Fruit fly (Drosophila melanogaster): Measurements from ENCODE around the gene CG12229.

The CG12229 gene

DNA sequence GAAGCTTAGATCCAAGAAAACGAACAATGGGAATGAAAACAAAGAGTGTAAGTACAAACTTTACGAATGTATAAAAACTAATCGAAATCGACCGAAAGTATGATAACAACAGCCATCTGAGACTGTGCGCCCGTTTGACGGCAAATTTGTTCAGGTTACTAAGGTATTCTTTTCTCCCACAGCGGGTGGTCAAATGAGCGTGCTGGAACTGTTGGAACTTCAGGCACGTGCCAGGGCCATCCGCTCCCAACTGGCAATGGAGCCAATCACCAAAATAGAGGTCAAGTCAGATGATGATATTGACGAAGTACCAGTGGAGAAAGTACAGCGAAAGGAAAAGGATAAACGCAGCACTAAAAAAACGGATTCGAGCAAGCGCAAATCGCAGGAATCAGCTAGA, at the start of gene CG12229:
CG12229 (minus strand) TSS at position 101 of the 400 bp plus-strand sequence.
- TF ChIP-seq knrl (GFP tag; IDR thresholded peaks at IDR 0.05; ENCODE audit: partially characterized antibody) (no peak), Doc2 (GFP tag; IDR thresholded peaks at IDR 0.05) (no peak), CG30403 (GFP tag; optimal IDR thresholded peaks at IDR 0.05) (no peak), klu (GFP tag; IDR thresholded peaks at IDR 0.05) (no peak), CG8478 (optimal IDR thresholded peaks at IDR 0.05) (no peak), CG31441 (GFP tag; IDR thresholded peaks at IDR 0.05) (no peak), GATAe (GFP tag; conservative IDR thresholded peaks at IDR 0.05) (no peak), trem (tag; optimal IDR thresholded peaks at IDR 0.05) (no peak)

DNA sequence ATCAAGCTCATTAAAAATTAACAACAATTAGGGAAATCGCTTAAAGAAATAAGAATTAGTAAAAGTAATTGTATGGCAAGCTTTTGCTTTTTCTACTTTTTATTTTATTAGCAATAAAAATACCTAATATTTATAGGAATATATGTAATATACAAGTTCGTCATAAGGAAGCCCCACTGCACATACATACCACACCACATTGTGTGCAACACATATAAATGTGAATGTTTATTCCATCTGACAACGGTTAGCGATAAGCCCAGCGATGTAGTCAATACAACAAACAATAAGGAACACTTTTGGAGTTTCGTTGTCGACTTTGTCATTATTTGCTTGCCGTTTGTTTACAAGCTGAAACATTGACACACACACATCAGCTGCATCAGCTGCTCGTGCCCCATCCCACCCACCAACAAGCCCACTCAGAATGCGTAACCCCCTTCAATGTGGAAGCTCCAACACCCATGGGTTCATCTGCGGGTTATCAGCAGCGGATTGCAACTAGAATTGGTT, 49.1 kb upstream of the CG12229 start:
- peak; percentile 42 for TF ChIP-seq tio (GFP tag; optimal IDR thresholded peaks at IDR 0.05)
- peak; percentile 87 for TF ChIP-seq Blimp-1 (GFP tag; optimal IDR thresholded peaks at IDR 0.05)
- TF ChIP-seq Gug (GFP tag; IDR thresholded peaks at IDR 0.05) = 0 out of 4 replicates have a peak, but pooled peaks have one; percentile 11
- TF ChIP-seq Tbp (GFP tag; optimal IDR thresholded peaks at IDR 0.05) = no peak
- TF ChIP-seq amos (GFP tag; IDR thresholded peaks at IDR 0.05; ENCODE audit: partially characterized antibody) = no peak
- no peak for TF ChIP-seq br (optimal IDR thresholded peaks at IDR 0.05)
- TF ChIP-seq CG2120 (GFP tag; optimal IDR thresholded peaks at IDR 0.05) = no peak
- TF ChIP-seq Hsf (GFP tag; optimal IDR thresholded peaks at IDR 0.05) = peak; percentile 54
- no peak for TF ChIP-seq CG11085 (GFP tag; IDR thresholded peaks at IDR 0.05)
- TF ChIP-seq lab (GFP tag; optimal IDR thresholded peaks at IDR 0.05) = peak; percentile 84
- TF ChIP-seq CHES-1-like (GFP tag; optimal IDR thresholded peaks at IDR 0.05) = no peak
- no peak for TF ChIP-seq CG7357 (GFP tag; IDR thresholded peaks at IDR 0.05)
- TF ChIP-seq CG16779 (GFP tag; IDR thresholded peaks at IDR 0.05) = no peak
- TF ChIP-seq Oli (tag; optimal IDR thresholded peaks at IDR 0.05) = peak; percentile 53
- TF ChIP-seq vvl (GFP tag; IDR thresholded peaks at IDR 0.05) = peak; percentile 66
- no peak for TF ChIP-seq tna (GFP tag; IDR thresholded peaks at IDR 0.05; ENCODE audit: partially characterized antibody)
- no peak; the same call in 1 of the 2 replicates for TF ChIP-seq sisA (GFP tag; IDR thresholded peaks at IDR 0.05)
- TF ChIP-seq CG8089 (GFP tag; optimal IDR thresholded peaks at IDR 0.05) = peak; percentile 73
- no peak for TF ChIP-seq unc-4 (GFP tag; IDR thresholded peaks at IDR 0.05; ENCODE audit: partially characterized antibody)
- peak; percentile 84 for TF ChIP-seq Spps (tag; optimal IDR thresholded peaks at IDR 0.05)
- TF ChIP-seq tin (GFP tag; optimal IDR thresholded peaks at IDR 0.05) = peak; percentile 27
- TF ChIP-seq sens (GFP tag) = peak; percentile 96
- TF ChIP-seq pzg (GFP tag; optimal IDR thresholded peaks at IDR 0.05) = no peak
- peak; percentile 89 for TF ChIP-seq Kr (GFP tag; optimal IDR thresholded peaks at IDR 0.05)
- TF ChIP-seq CG17328 (GFP tag; IDR thresholded peaks at IDR 0.05) = peak; percentile 55; the same call in 1 of the 2 replicates
- TF ChIP-seq ems (GFP tag; optimal IDR thresholded peaks at IDR 0.05) = no peak
- TF ChIP-seq CG8924 (tag; optimal IDR thresholded peaks at IDR 0.05) = peak; percentile 81
- TF ChIP-seq Taf1 (GFP tag; IDR thresholded peaks at IDR 0.05) = no peak
- peak; percentile 87 for TF ChIP-seq CG8281 (tag; optimal IDR thresholded peaks at IDR 0.05)
- TF ChIP-seq cg (GFP tag; optimal IDR thresholded peaks at IDR 0.05) = peak; percentile 65
- TF ChIP-seq Hr3 (GFP tag; optimal IDR thresholded peaks at IDR 0.05) = no peak
- no peak for TF ChIP-seq CG32532 (GFP tag; IDR thresholded peaks at IDR 0.05)
- TF ChIP-seq sob (GFP tag; IDR thresholded peaks at IDR 0.05) = no peak
- TF ChIP-seq gro (GFP tag; optimal IDR thresholded peaks at IDR 0.05) = no peak
- peak; percentile 70 for TF ChIP-seq Sry-β (GFP tag; optimal IDR thresholded peaks at IDR 0.05)
- peak; percentile 4 for TF ChIP-seq ash1 (GFP tag; optimal IDR thresholded peaks at IDR 0.05)
- no peak for TF ChIP-seq Dref (GFP tag; IDR thresholded peaks at IDR 0.05)
- TF ChIP-seq Deaf1 (tag; optimal IDR thresholded peaks at IDR 0.05) = peak; percentile 4
- TF ChIP-seq GATAe (GFP tag; conservative IDR thresholded peaks at IDR 0.05) = no peak
- TF ChIP-seq yki (optimal IDR thresholded peaks at IDR 0.05) = no peak
- peak; percentile 22 for TF ChIP-seq jumu (GFP tag; optimal IDR thresholded peaks at IDR 0.05)
- TF ChIP-seq CG5180 (GFP tag; optimal IDR thresholded peaks at IDR 0.05) = peak; percentile 80
- peak; percentile 76 for TF ChIP-seq CG8388 (GFP tag; optimal IDR thresholded peaks at IDR 0.05)
- TF ChIP-seq gfzf (GFP tag; optimal IDR thresholded peaks at IDR 0.05) = no peak
